Fruit fly (Drosophila melanogaster) whole organism, embryonic: Measurements from ENCODE around the gene senju.

Source experiments
- Aef1 ChIP-seq: fragments of 200-800 bp; sonication (Bioruptor generic); IDR thresholded peaks from 3 replicates; pipeline ENCODE4 v1.3.6; 2022; ENCODE audit warnings: missing biosample characterization, missing genetic modification characterization
- Asciz ChIP-seq: fragments of 200-800 bp; sonication (Bioruptor generic); optimal IDR thresholded peaks from 2 replicates; lab custom pipeline; 2017; ENCODE audit warnings: missing biosample characterization, mild to moderate bottlenecking, missing genetic modification characterization, missing genetic modification reagents
- Blimp-1 ChIP-seq: fragments of 200-800 bp; sonication (Bioruptor generic); optimal IDR thresholded peaks from 3 replicates; lab custom pipeline; 2018; ENCODE audit warnings: missing biosample characterization, missing genetic modification characterization, mild to moderate bottlenecking, moderate library complexity, missing genetic modification reagents
- CG10274 ChIP-seq: fragments of 200-800 bp; sonication (Bioruptor generic); optimal IDR thresholded peaks from 3 replicates; lab custom pipeline; 2017; ENCODE audit warnings: missing biosample characterization, mild to moderate bottlenecking, missing genetic modification characterization
- CG11560 ChIP-seq: fragments of 200-800 bp; sonication (Bioruptor generic); IDR thresholded peaks from 3 replicates; pipeline ENCODE4 v1.3.6; 2022; ENCODE audit warnings: missing biosample characterization, missing genetic modification characterization
- CG13775 ChIP-seq: fragments of 200-800 bp; sonication (Bioruptor generic); optimal IDR thresholded peaks from 3 replicates; lab custom pipeline; 2017; ENCODE audit warnings: missing biosample characterization, mild to moderate bottlenecking, missing genetic modification characterization
- CG14860 ChIP-seq: fragments of 200-800 bp; sonication (Bioruptor generic); IDR thresholded peaks from 3 replicates; pipeline ENCODE4 v1.3.6; 2022; ENCODE audit warnings: missing biosample characterization, missing genetic modification characterization; ENCODE audit not compliant: partially characterized antibody
- CG1529 ChIP-seq: fragments of 200-800 bp; sonication (Bioruptor generic); optimal IDR thresholded peaks from 3 replicates; lab custom pipeline; 2018; ENCODE audit warnings: missing biosample characterization, missing genetic modification characterization
- CG17328 ChIP-seq: fragments of 200-800 bp; sonication (Bioruptor generic); IDR thresholded peaks from 2 replicates; pipeline ENCODE4 v1.3.6; 2022; ENCODE audit warnings: missing biosample characterization, missing genetic modification characterization
- CG17385 ChIP-seq: fragments of 200-800 bp; sonication (Bioruptor generic); optimal IDR thresholded peaks from 3 replicates; lab custom pipeline; 2018; ENCODE audit warnings: missing biosample characterization, mild to moderate bottlenecking, missing genetic modification characterization
- CG18262 ChIP-seq: fragments of 200-800 bp; optimal IDR thresholded peaks from 3 replicates; lab custom pipeline; 2019; ENCODE audit warnings: missing biosample characterization, mild to moderate bottlenecking, missing genetic modification characterization, moderate library complexity
- CG18619 ChIP-seq: fragments of 200-800 bp; sonication (Bioruptor generic); optimal IDR thresholded peaks from 3 replicates; lab custom pipeline; 2017; ENCODE audit warnings: missing biosample characterization, mild to moderate bottlenecking, missing genetic modification characterization
- CG2129 ChIP-seq: fragments of 200-800 bp; sonication (Bioruptor generic); IDR thresholded peaks from 2 replicates; pipeline ENCODE4 v1.3.6; 2022; ENCODE audit warnings: missing biosample characterization, missing genetic modification characterization; ENCODE audit not compliant: partially characterized antibody
- CG2889 ChIP-seq: fragments of 200-800 bp; sonication (Bioruptor generic); IDR thresholded peaks from 3 replicates; pipeline ENCODE4 v1.3.6; 2022; ENCODE audit warnings: missing biosample characterization, missing genetic modification characterization
- CG31441 ChIP-seq: fragments of 200-800 bp; sonication (Bioruptor generic); IDR thresholded peaks from 2 replicates; pipeline ENCODE4 v1.3.6; 2022; ENCODE audit warnings: missing biosample characterization, missing genetic modification characterization
- CG3726 ChIP-seq: fragments of 200-800 bp; sonication (Bioruptor generic); IDR thresholded peaks from 3 replicates; pipeline ENCODE4, ENCODE4 v1.3.6; 2022; ENCODE audit warnings: missing biosample characterization, missing genetic modification characterization
- CG4424 ChIP-seq: fragments of 200-800 bp; sonication (Bioruptor generic); optimal IDR thresholded peaks from 3 replicates; lab custom pipeline; 2016; ENCODE audit warnings: missing biosample characterization, missing genetic modification characterization
- CG6175 ChIP-seq: fragments of 200-800 bp; sonication (Bioruptor generic); IDR thresholded peaks from 3 replicates; pipeline ENCODE4 v1.3.6; 2022; ENCODE audit warnings: missing biosample characterization, missing genetic modification characterization
- CG7786 ChIP-seq: fragments of 200-800 bp; sonication (Bioruptor generic); optimal IDR thresholded peaks from 2 replicates; lab custom pipeline; 2016; ENCODE audit warnings: missing biosample characterization, missing genetic modification characterization
- CG9932 ChIP-seq: fragments of 200-800 bp; sonication (Bioruptor generic); IDR thresholded peaks from 2 replicates; pipeline ENCODE4 v1.3.6; 2022; ENCODE audit warnings: missing biosample characterization, missing genetic modification characterization
- Dip3 ChIP-seq: fragments of 200-800 bp; sonication (Bioruptor generic); optimal IDR thresholded peaks from 3 replicates; lab custom pipeline; 2016; ENCODE audit warnings: missing biosample characterization, missing genetic modification characterization
- Doc3 ChIP-seq: fragments of 200-800 bp; sonication (Bioruptor generic); IDR thresholded peaks from 3 replicates; pipeline ENCODE4 v1.3.6; 2022; ENCODE audit warnings: missing biosample characterization, missing genetic modification characterization; ENCODE audit not compliant: partially characterized antibody
- Ets97D ChIP-seq: fragments of 200-800 bp; sonication (Bioruptor generic); optimal IDR thresholded peaks from 3 replicates; lab custom pipeline; 2016; ENCODE audit warnings: missing biosample characterization, missing genetic modification characterization
- Hand ChIP-seq: fragments of 200-800 bp; sonication (Bioruptor generic); optimal IDR thresholded peaks from 2 replicates; lab custom pipeline; 2017; ENCODE audit warnings: mild to moderate bottlenecking, missing biosample characterization, missing genetic modification reagents, missing genetic modification characterization
- MESR4 ChIP-seq: fragments of 200-800 bp; sonication (Bioruptor generic); optimal IDR thresholded peaks from 2 replicates; lab custom pipeline; 2018; ENCODE audit warnings: missing biosample characterization, mild to moderate bottlenecking, missing genetic modification characterization, moderate library complexity
- NK7.1 ChIP-seq: fragments of 200-800 bp; sonication (Bioruptor generic); optimal IDR thresholded peaks from 3 replicates; lab custom pipeline; 2016; ENCODE audit warnings: missing biosample characterization, missing genetic modification characterization
- Poxn ChIP-seq: fragments of 200-800 bp; sonication (Bioruptor generic); IDR thresholded peaks from 2 replicates; pipeline ENCODE4 v1.3.6; 2022; ENCODE audit warnings: missing biosample characterization, missing genetic modification characterization
- Rfx ChIP-seq: fragments of 200-800 bp; sonication (Bioruptor generic); IDR thresholded peaks from 2 replicates; pipeline ENCODE4 v1.3.6; 2022; ENCODE audit warnings: missing biosample characterization, missing genetic modification characterization
- Taf1 ChIP-seq: fragments of 200-800 bp; sonication (Bioruptor generic); IDR thresholded peaks from 2 replicates; pipeline ENCODE4 v1.3.6; 2022; ENCODE audit warnings: missing biosample characterization, missing genetic modification characterization
- Xrp1 ChIP-seq: fragments of 200-800 bp; sonication (Bioruptor generic); IDR thresholded peaks from 2 replicates; pipeline ENCODE4 v1.3.6; 2022; ENCODE audit warnings: missing biosample characterization, missing genetic modification characterization
- al ChIP-seq: fragments of 200-800 bp; sonication (Bioruptor generic); IDR thresholded peaks from 2 replicates; pipeline ENCODE4 v1.3.6; 2022; ENCODE audit warnings: missing biosample characterization, missing genetic modification characterization
- bowl ChIP-seq: fragments of 200-800 bp; sonication (Bioruptor generic); IDR thresholded peaks from 2 replicates; pipeline ENCODE4 v1.3.6; 2022; ENCODE audit warnings: missing biosample characterization, missing genetic modification characterization
- cas ChIP-seq: fragments of 200-800 bp; sonication (Bioruptor generic); IDR thresholded peaks from 2 replicates; pipeline ENCODE4 v1.3.6; 2022; ENCODE audit warnings: missing biosample characterization, missing genetic modification characterization
- crol ChIP-seq: fragments of 200-800 bp; sonication (Bioruptor generic); IDR thresholded peaks from 2 replicates; pipeline ENCODE4 v1.3.6; 2022; ENCODE audit warnings: missing biosample characterization, missing genetic modification characterization
- dmrt99B ChIP-seq: fragments of 200-800 bp; sonication (Bioruptor generic); optimal IDR thresholded peaks from 2 replicates; lab custom pipeline; 2018; ENCODE audit warnings: missing biosample characterization, mild to moderate bottlenecking, missing genetic modification characterization, moderate library complexity
- emc ChIP-seq: fragments of 200-800 bp; sonication (Bioruptor generic); optimal IDR thresholded peaks from 2 replicates; lab custom pipeline; 2016; ENCODE audit warnings: missing biosample characterization, missing genetic modification characterization
- eve ChIP-seq, 2 experiments: fragments of >200 bp; optimal IDR thresholded peaks; 2 replicates each; lab custom pipeline; 2017; ENCODE audit warnings: missing biosample characterization in 2 of 2, missing genetic modification characterization in 2 of 2
- fd102C ChIP-seq: fragments of 200-800 bp; sonication (Bioruptor generic); optimal IDR thresholded peaks from 2 replicates; lab custom pipeline; 2018; ENCODE audit warnings: missing biosample characterization, mild to moderate bottlenecking, missing genetic modification characterization, moderate library complexity
- fru ChIP-seq: fragments of >200 bp; optimal IDR thresholded peaks from 2 replicates; lab custom pipeline; 2017
- grn ChIP-seq: fragments of 200-800 bp; sonication (Bioruptor generic); optimal IDR thresholded peaks from 3 replicates; lab custom pipeline; 2017; ENCODE audit warnings: missing biosample characterization, missing genetic modification characterization
- kay ChIP-seq: fragments of 200-800 bp; sonication (Bioruptor generic); optimal IDR thresholded peaks from 2 replicates; lab custom pipeline; 2016; ENCODE audit warnings: missing biosample characterization, missing genetic modification characterization
- ken ChIP-seq: fragments of 200-800 bp; sonication (Bioruptor generic); IDR thresholded peaks from 3 replicates; pipeline ENCODE4 v1.3.6; 2022; ENCODE audit warnings: missing biosample characterization, missing genetic modification characterization
- kni ChIP-seq: fragments of 200-800 bp; sonication (Bioruptor generic); optimal IDR thresholded peaks from 3 replicates; lab custom pipeline; 2017; ENCODE audit warnings: mild to moderate bottlenecking, missing biosample characterization, missing genetic modification reagents, missing genetic modification characterization
- mam ChIP-seq: fragments of 200-800 bp; sonication (Bioruptor generic); optimal IDR thresholded peaks from 3 replicates; lab custom pipeline; 2016; ENCODE audit warnings: missing biosample characterization, missing genetic modification characterization
- nerfin-2 ChIP-seq: fragments of 200-800 bp; sonication (Bioruptor generic); IDR thresholded peaks from 2 replicates; pipeline ENCODE4 v1.3.6; 2022; ENCODE audit warnings: missing biosample characterization, missing genetic modification characterization; ENCODE audit not compliant: partially characterized antibody
- rib ChIP-seq: fragments of 200-800 bp; sonication (Bioruptor generic); IDR thresholded peaks from 2 replicates; pipeline ENCODE4 v1.3.6; 2022; ENCODE audit warnings: missing biosample characterization, missing genetic modification characterization
- run ChIP-seq: fragments of 200-800 bp; sonication (Bioruptor generic); optimal IDR thresholded peaks from 3 replicates; lab custom pipeline; 2018; ENCODE audit warnings: missing biosample characterization, mild to moderate bottlenecking, missing genetic modification characterization
- slp2 ChIP-seq: fragments of 200-800 bp; sonication (Bioruptor generic); optimal IDR thresholded peaks from 2 replicates; lab custom pipeline; 2016; ENCODE audit warnings: missing biosample characterization, missing genetic modification characterization
- tin ChIP-seq: fragments of 200-800 bp; sonication (Bioruptor generic); optimal IDR thresholded peaks from 3 replicates; lab custom pipeline; 2016; ENCODE audit warnings: missing biosample characterization, missing genetic modification characterization
- tll ChIP-seq, 2 experiments: fragments of 200-800 bp in 1 of 2; fragments of >200 bp in 1 of 2; sonication (Bioruptor generic) in 1 of 2; optimal IDR thresholded peaks; 2 replicates each; lab custom pipeline; 2017 to 2019; ENCODE audit warnings: missing biosample characterization in 2 of 2, missing genetic modification characterization in 2 of 2, mild to moderate bottlenecking in 1 of 2, moderate library complexity in 1 of 2

Gene senju

dm6 chr2L:5043495-5044146 is 9.0 kb upstream of the senju start (continued):
- TF ChIP-seq dmrt99B (tag; lab: Kevin White, UChicago) (peak; percentile 50), Rfx (GFP tag; lab: Robert Waterston, UW) (peak; percentile 67), CG18619 (GFP tag; lab: Kevin White, UChicago) (peak; percentile 50), cas (GFP tag; lab: Robert Waterston, UW) (no peak), CG1529 (peak; percentile 13), NK7.1 (GFP tag; lab: Kevin White, UChicago) (no peak), fd102C (GFP tag; lab: Kevin White, UChicago) (no peak), crol (GFP tag; lab: Robert Waterston, UW) (peak; percentile 74), Asciz (GFP tag; lab: Kevin White, UChicago) (peak; percentile 2), ken (0 out of 3 replicates have a peak, but pooled peaks have one; percentile 35), Aef1 (GFP tag; lab: Robert Waterston, UW) (peak; percentile 25; the same call in 1 of the 3 replicates), run (no peak), mam (GFP tag; lab: Kevin White, UChicago) (peak; percentile 50), Xrp1 (GFP tag; lab: Robert Waterston, UW) (peak; percentile 44; the same call in 1 of the 2 replicates), Ets97D (no peak), Poxn (GFP tag; lab: Robert Waterston, UW) (no peak), Doc3 (GFP tag; lab: Robert Waterston, UW) (no peak), tin (GFP tag; lab: Kevin White, UChicago) (peak; percentile 28), CG7786 (GFP tag; lab: Kevin White, UChicago) (peak; percentile 14), CG2129 (GFP tag; lab: Robert Waterston, UW) (no peak), CG6175 (GFP tag; lab: Robert Waterston, UW) (no peak), kay (GFP tag; lab: Kevin White, UChicago) (no peak), fru (no peak), tll (GFP tag; optimal IDR thresholded peaks at IDR 0.05; lab: Kevin White, UChicago) (no peak), al (GFP tag; lab: Robert Waterston, UW) (peak; percentile 42; the same call in 1 of the 2 replicates), rib (peak; percentile 50; the same call in 1 of the 2 replicates), CG4424 (GFP tag; lab: Kevin White, UChicago) (peak; percentile 41), CG17385 (GFP tag; lab: Kevin White, UChicago) (peak; percentile 21), CG14860 (GFP tag; lab: Robert Waterston, UW) (0 out of 3 replicates have a peak, but pooled peaks have one; percentile 1), bowl (GFP tag; lab: Robert Waterston, UW) (no peak), CG31441 (GFP tag; lab: Robert Waterston, UW) (no peak), eve (GFP tag; optimal IDR thresholded peaks at IDR 0.05; lab: Kevin White, UChicago) (no peak), emc (no peak), CG3726 (GFP tag; lab: Robert Waterston, UW) (no peak), CG11560 (no peak), CG10274 (GFP tag; lab: Kevin White, UChicago) (no peak), Dip3 (GFP tag; lab: Kevin White, UChicago) (peak; percentile 11), Blimp-1 (GFP tag; lab: Kevin White, UChicago) (peak; percentile 14), kni (GFP tag; lab: Kevin White, UChicago) (no peak), CG9932 (GFP tag; lab: Robert Waterston, UW) (peak; percentile 61), CG2889 (peak; percentile 64; the same call in 1 of the 3 replicates), slp2 (GFP tag; lab: Kevin White, UChicago) (no peak), MESR4 (no peak), nerfin-2 (no peak), Hand (no peak), grn (no peak), CG18262 (peak; percentile 39), Taf1 (GFP tag; lab: Robert Waterston, UW) (0 out of 2 replicates have a peak, but pooled peaks have one; percentile 18), CG17328 (GFP tag; lab: Robert Waterston, UW) (0 out of 2 replicates have a peak, but pooled peaks have one; percentile 42), CG13775 (GFP tag; lab: Kevin White, UChicago) (peak; percentile 46)
